Fruit fly (Drosophila melanogaster): ENCODE measurements around the gene Frq1.
A peak's percentile ranks its signal among the peaks of the same experiment; 100 is the strongest.

Frq1 gene

DNA sequence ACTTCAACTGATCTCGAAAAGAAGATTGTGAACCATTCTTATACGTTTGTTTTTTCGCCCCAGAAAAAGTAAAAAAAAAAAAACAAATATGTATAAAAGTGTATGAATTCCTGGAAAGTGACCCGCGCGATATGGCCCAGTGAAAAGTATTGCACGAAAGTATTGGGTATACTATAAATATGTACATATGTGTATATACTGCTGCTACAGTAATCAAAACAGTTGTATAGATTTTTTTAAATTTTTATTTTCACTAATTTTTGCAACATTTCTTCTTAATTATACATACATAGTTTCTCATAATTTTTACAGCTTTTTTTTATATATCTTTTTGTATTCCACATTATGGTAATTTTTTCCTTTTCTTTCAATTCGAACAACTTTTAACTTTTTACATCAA, 25.0 kb upstream of the Frq1 start, which contains the start of gene CG43133:
Gene CG43133 (minus strand): TSS at position 11 of the 400 bp plus-strand sequence.
- TF ChIP-seq dmrt99B (tag; optimal IDR thresholded peaks at IDR 0.05) (no peak), cad (GFP tag; optimal IDR thresholded peaks at IDR 0.05) (no peak), Neu2 (GFP tag; optimal IDR thresholded peaks at IDR 0.05; ENCODE audit: borderline replicate concordance) (no peak), cato (GFP tag; optimal IDR thresholded peaks at IDR 0.05; ENCODE audit: borderline replicate concordance) (no peak), D19A (tag; optimal IDR thresholded peaks at IDR 0.05) (no peak), tap (tag; optimal IDR thresholded peaks at IDR 0.05) (no peak), slou (GFP tag; optimal IDR thresholded peaks at IDR 0.05) (no peak), Ptx1 (GFP tag; IDR thresholded peaks at IDR 0.05) (no peak), dpn (GFP tag; optimal IDR thresholded peaks at IDR 0.05) (no peak), CG9797 (GFP tag; optimal IDR thresholded peaks at IDR 0.05) (no peak), Ravus (GFP tag; IDR thresholded peaks at IDR 0.05) (no peak), Lpt (GFP tag; optimal IDR thresholded peaks at IDR 0.05) (no peak)

- no peak for TF ChIP-seq pan (optimal IDR thresholded peaks at IDR 0.05)
- TF ChIP-seq pan (GFP tag; optimal IDR thresholded peaks at IDR 0.05 in 1 of 2, IDR thresholded peaks at IDR 0.05 in 1 of 2) = peak in 1 of 2 experiments; percentile 63
- peak; percentile 2 for TF ChIP-seq ind (GFP tag; optimal IDR thresholded peaks at IDR 0.05)
- TF ChIP-seq Hmx (GFP tag; optimal IDR thresholded peaks at IDR 0.05) = no peak
- TF ChIP-seq chif (GFP tag; optimal IDR thresholded peaks at IDR 0.05) = no peak
- no peak for TF ChIP-seq abd-A (tag; optimal IDR thresholded peaks at IDR 0.05)
- TF ChIP-seq Ada2b (GFP tag; IDR thresholded peaks at IDR 0.05) = 0 out of 2 replicates have a peak, but pooled peaks have one; percentile 33
- TF ChIP-seq esg (GFP tag; conservative IDR thresholded peaks at IDR 0.05) = 0 out of 2 replicates have a peak, but pooled peaks have one; percentile 13
- no peak for TF ChIP-seq CG15514 (GFP tag; optimal IDR thresholded peaks at IDR 0.05)
- no peak for TF ChIP-seq gsb-n (tag; optimal IDR thresholded peaks at IDR 0.05)
- TF ChIP-seq Taf1 (GFP tag; IDR thresholded peaks at IDR 0.05) = 0 out of 2 replicates have a peak, but pooled peaks have one; percentile 32
- 0 out of 2 replicates have a peak, but pooled peaks have one; percentile 21 for TF ChIP-seq CG32767 (GFP tag; IDR thresholded peaks at IDR 0.05)
- no peak for TF ChIP-seq Rx (GFP tag; IDR thresholded peaks at IDR 0.05)
- peak; percentile 37 for TF ChIP-seq sens (GFP tag)
- no peak for TF ChIP-seq hkb (optimal IDR thresholded peaks at IDR 0.05)
- peak; percentile 53 for TF ChIP-seq hkb (GFP tag; IDR thresholded peaks at IDR 0.05)
- 0 out of 3 replicates have a peak, but pooled peaks have one; percentile 19 for TF ChIP-seq CG7357 (GFP tag; IDR thresholded peaks at IDR 0.05)
- TF ChIP-seq gem (tag; optimal IDR thresholded peaks at IDR 0.05) = peak; percentile 3
- TF ChIP-seq so (GFP tag; IDR thresholded peaks at IDR 0.05) = 0 out of 3 replicates have a peak, but pooled peaks have one; percentile 12
- TF ChIP-seq CG12744 (GFP tag; optimal IDR thresholded peaks at IDR 0.05) = no peak
- peak; percentile 24 for TF ChIP-seq CG17359 (tag; optimal IDR thresholded peaks at IDR 0.05)
- TF ChIP-seq CG11560 (tag; IDR thresholded peaks at IDR 0.05) = peak; percentile 30; the same call in 1 of the 3 replicates
- peak; percentile 44; the same call in 2 of the 3 replicates for TF ChIP-seq row (GFP tag; IDR thresholded peaks at IDR 0.05)
- no peak for TF ChIP-seq zf30C (GFP tag; optimal IDR thresholded peaks at IDR 0.05)
- no peak for TF ChIP-seq CG7372 (GFP tag; IDR thresholded peaks at IDR 0.05)
- TF ChIP-seq bcd (GFP tag; optimal IDR thresholded peaks at IDR 0.05) = no peak
- TF ChIP-seq lmd (GFP tag; IDR thresholded peaks at IDR 0.05) = peak; percentile 21; the same call in 1 of the 2 replicates
- TF ChIP-seq Sox102F (GFP tag; optimal IDR thresholded peaks at IDR 0.05) = peak; percentile 26
- no peak for TF ChIP-seq CG8089 (GFP tag; optimal IDR thresholded peaks at IDR 0.05)
- no peak for TF ChIP-seq pita (GFP tag; optimal IDR thresholded peaks at IDR 0.05)
- no peak for TF ChIP-seq Dref (GFP tag; IDR thresholded peaks at IDR 0.05)
- TF ChIP-seq CG17802 (tag; optimal IDR thresholded peaks at IDR 0.05) = no peak
- TF ChIP-seq HLH54F (GFP tag; optimal IDR thresholded peaks at IDR 0.05) = no peak
- peak; percentile 64 for TF ChIP-seq Drgx (GFP tag; IDR thresholded peaks at IDR 0.05)
- TF ChIP-seq Ptx1 (GFP tag; IDR thresholded peaks at IDR 0.05) = peak; percentile 36; the same call in 1 of the 2 replicates
- peak; percentile 7 for TF ChIP-seq Myb (GFP tag; optimal IDR thresholded peaks at IDR 0.05)
- no peak for TF ChIP-seq sr (GFP tag; IDR thresholded peaks at IDR 0.05)
- TF ChIP-seq Sin3A (optimal IDR thresholded peaks at IDR 0.05) = no peak
- TF ChIP-seq CG1603 (tag; optimal IDR thresholded peaks at IDR 0.05) = peak; percentile 39
- no peak for TF ChIP-seq al (GFP tag; IDR thresholded peaks at IDR 0.05)
- TF ChIP-seq Doc3 (GFP tag; IDR thresholded peaks at IDR 0.05; ENCODE audit: partially characterized antibody) = no peak
Measured at dm6 chrX:18136059-18136458, 19.1 kb upstream of the Frq1 start.

All from whole organism, embryonic.